Fruit fly (Drosophila melanogaster): ENCODE data around the gene jigr1.

The jigr1 gene

dm6 chr3R:25589168-25589567 lies 48.5 kb upstream of the jigr1 start:
- TF ChIP-seq tin (GFP tag; optimal IDR thresholded peaks at IDR 0.05) (no peak), CG10366 (GFP tag; IDR thresholded peaks at IDR 0.05) (no peak), CG10462 (GFP tag; optimal IDR thresholded peaks at IDR 0.05) (no peak), D19B (GFP tag; optimal IDR thresholded peaks at IDR 0.05) (no peak), da (GFP tag; optimal IDR thresholded peaks at IDR 0.05) (no peak), oc (tag; optimal IDR thresholded peaks at IDR 0.05) (peak; percentile 7), CG5953 (GFP tag; IDR thresholded peaks at IDR 0.05) (no peak), maf-S (GFP tag; optimal IDR thresholded peaks at IDR 0.05) (no peak), CG2678 (tag; optimal IDR thresholded peaks at IDR 0.05) (no peak), CG10147 (GFP tag; optimal IDR thresholded peaks at IDR 0.05) (no peak), CG10321 (GFP tag; IDR thresholded peaks at IDR 0.05) (peak; percentile 80), CG10431 (GFP tag; optimal IDR thresholded peaks at IDR 0.05) (no peak), CG14860 (GFP tag; IDR thresholded peaks at IDR 0.05; ENCODE audit: partially characterized antibody) (no peak), HLHmδ (GFP tag; optimal IDR thresholded peaks at IDR 0.05) (no peak), Vsx1 (GFP tag; optimal IDR thresholded peaks at IDR 0.05) (no peak), sima (GFP tag; optimal IDR thresholded peaks at IDR 0.05) (no peak), CG8478 (optimal IDR thresholded peaks at IDR 0.05) (no peak), repo (GFP tag; optimal IDR thresholded peaks at IDR 0.05) (no peak), CG12236 (GFP tag; optimal IDR thresholded peaks at IDR 0.05) (no peak), CG2199 (GFP tag; IDR thresholded peaks at IDR 0.05) (0 out of 3 replicates have a peak, but pooled peaks have one; percentile 44), Chrac-16 (GFP tag; optimal IDR thresholded peaks at IDR 0.05) (no peak), CG6654 (GFP tag; optimal IDR thresholded peaks at IDR 0.05) (no peak), CG3995 (GFP tag; optimal IDR thresholded peaks at IDR 0.05) (no peak), yki (optimal IDR thresholded peaks at IDR 0.05) (no peak), sug (tag; optimal IDR thresholded peaks at IDR 0.05) (no peak), CG32532 (GFP tag; IDR thresholded peaks at IDR 0.05) (0 out of 2 replicates have a peak, but pooled peaks have one; percentile 9), CG8359 (GFP tag; optimal IDR thresholded peaks at IDR 0.05; ENCODE audit: borderline replicate concordance) (no peak), bab2 (GFP tag; optimal IDR thresholded peaks at IDR 0.05) (no peak), nerfin-1 (tag; optimal IDR thresholded peaks at IDR 0.05) (peak; percentile 36), Xbp1 (GFP tag; optimal IDR thresholded peaks at IDR 0.05) (no peak), amos (GFP tag; IDR thresholded peaks at IDR 0.05; ENCODE audit: partially characterized antibody) (0 out of 2 replicates have a peak, but pooled peaks have one; percentile 13), CG16815 (GFP tag; optimal IDR thresholded peaks at IDR 0.05) (no peak), lab (GFP tag; optimal IDR thresholded peaks at IDR 0.05) (peak; percentile 44), CG3065 (GFP tag; optimal IDR thresholded peaks at IDR 0.05) (no peak), CG3838 (GFP tag; optimal IDR thresholded peaks at IDR 0.05) (no peak), B-H2 (GFP tag; optimal IDR thresholded peaks at IDR 0.05) (no peak), CG1792 (GFP tag; optimal IDR thresholded peaks at IDR 0.05) (no peak), E2f2 (GFP tag; IDR thresholded peaks at IDR 0.05) (no peak), sob (GFP tag; IDR thresholded peaks at IDR 0.05) (no peak), CG17328 (GFP tag; IDR thresholded peaks at IDR 0.05) (no peak), usp (GFP tag; optimal IDR thresholded peaks at IDR 0.05) (no peak), CG6791 (GFP tag; IDR thresholded peaks at IDR 0.05; ENCODE audit: partially characterized antibody) (no peak), Doc2 (GFP tag; IDR thresholded peaks at IDR 0.05) (no peak), sc (optimal IDR thresholded peaks at IDR 0.05) (no peak), sc (GFP tag; optimal IDR thresholded peaks at IDR 0.05) (no peak), mam (GFP tag; optimal IDR thresholded peaks at IDR 0.05) (no peak), Rfx (GFP tag; IDR thresholded peaks at IDR 0.05) (peak; percentile 56), run (tag; optimal IDR thresholded peaks at IDR 0.05) (no peak), Nf-YB (GFP tag; optimal IDR thresholded peaks at IDR 0.05) (no peak), CG8281 (tag; optimal IDR thresholded peaks at IDR 0.05) (no peak), ara (GFP tag; IDR thresholded peaks at IDR 0.05) (no peak), CG8944 (GFP tag; optimal IDR thresholded peaks at IDR 0.05) (no peak), Dref (GFP tag; IDR thresholded peaks at IDR 0.05) (no peak)
